Worm (Caenorhabditis elegans) whole organism, L4/young adult: ENCODE data around the gene Y62F5A.12.

Experiments
- dao-5 ChIP-seq: sonication (generic microtip); optimal IDR thresholded peaks from 2 replicates; lab custom pipeline; 2016; ENCODE audit warnings: missing genotype, missing genetic modification characterization, moderate library complexity, missing compliant biosample characterization
- him-1 ChIP-seq: sonication (generic microtip); optimal IDR thresholded peaks from 2 replicates; lab custom pipeline; 2016; ENCODE audit warnings: missing genotype, missing genetic modification reagents, missing genetic modification characterization, missing compliant biosample characterization

ce11 chrII:11547254-11547687 is 13.0 kb upstream of the Y62F5A.12 start, which contains the start of gene F54D5.7:
- TF ChIP-seq dao-5 (tag; lab: Kevin White, UChicago) (no peak), him-1 (tag; lab: Kevin White, UChicago) (no peak)
